Fruit fly (Drosophila melanogaster): ENCODE measurements around the gene CG31415.

The CG31415 gene

DNA sequence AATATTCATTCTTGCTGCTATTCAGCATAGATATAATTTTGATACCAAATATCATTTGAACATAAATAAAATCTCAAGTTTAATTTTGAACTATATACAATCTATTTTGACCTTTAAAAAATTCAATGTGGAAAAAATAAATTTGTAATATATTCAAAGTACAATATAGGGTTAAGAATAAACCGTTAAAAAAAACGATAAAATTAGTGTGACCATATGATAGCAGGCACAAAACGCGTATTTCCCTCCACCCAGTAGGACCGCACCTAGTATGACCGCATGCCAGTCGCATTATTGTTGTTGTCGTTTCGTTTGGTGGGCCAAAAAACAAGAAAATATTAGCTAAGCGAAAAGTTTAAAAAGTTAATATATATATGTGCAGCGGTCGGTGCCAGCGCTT lies 49.7 kb downstream of the CG31415 start, which contains the start of gene CG8516 (continued):
- TF ChIP-seq Spps (tag; optimal IDR thresholded peaks at IDR 0.05) = no peak
- TF ChIP-seq lab (GFP tag; optimal IDR thresholded peaks at IDR 0.05) = no peak
- no peak for TF ChIP-seq CG6254 (GFP tag; optimal IDR thresholded peaks at IDR 0.05)
- TF ChIP-seq CG32772 (GFP tag; IDR thresholded peaks at IDR 0.05) = 0 out of 2 replicates have a peak, but pooled peaks have one; percentile 24
- TF ChIP-seq nau (GFP tag; optimal IDR thresholded peaks at IDR 0.05) = no peak
- no peak for TF ChIP-seq cato (GFP tag; optimal IDR thresholded peaks at IDR 0.05; ENCODE audit: borderline replicate concordance)
- no peak for TF ChIP-seq CG11504 (tag; optimal IDR thresholded peaks at IDR 0.05)
- TF ChIP-seq CG10654 (GFP tag; optimal IDR thresholded peaks at IDR 0.05) = no peak
- TF ChIP-seq HLH4C (GFP tag; IDR thresholded peaks at IDR 0.05; ENCODE audit: partially characterized antibody) = no peak
- TF ChIP-seq H2.0 (GFP tag; IDR thresholded peaks at IDR 0.05) = no peak
- no peak for TF ChIP-seq h (optimal IDR thresholded peaks at IDR 0.05)
- no peak for TF ChIP-seq CG2202 (tag; optimal IDR thresholded peaks at IDR 0.05)
- TF ChIP-seq D (optimal IDR thresholded peaks at IDR 0.05) = no peak
- TF ChIP-seq D (GFP tag; optimal IDR thresholded peaks at IDR 0.05) = no peak
- TF ChIP-seq br (optimal IDR thresholded peaks at IDR 0.05) = no peak
- no peak for TF ChIP-seq CG15696 (tag; optimal IDR thresholded peaks at IDR 0.05)
- no peak for TF ChIP-seq Fer3 (tag; optimal IDR thresholded peaks at IDR 0.05)
- no peak for TF ChIP-seq knrl (GFP tag; IDR thresholded peaks at IDR 0.05; ENCODE audit: partially characterized antibody)
- no peak for TF ChIP-seq scrt (GFP tag; optimal IDR thresholded peaks at IDR 0.05)
- TF ChIP-seq exex (tag; optimal IDR thresholded peaks at IDR 0.05) = no peak
- no peak for TF ChIP-seq Optix (GFP tag; IDR thresholded peaks at IDR 0.05)
- no peak; the same call in 2 of the 3 replicates for TF ChIP-seq Dbx (GFP tag; IDR thresholded peaks at IDR 0.05)
- no peak for TF ChIP-seq disco-r (GFP tag; optimal IDR thresholded peaks at IDR 0.05)
- no peak for TF ChIP-seq ato (GFP tag; IDR thresholded peaks at IDR 0.05; ENCODE audit: partially characterized antibody)
- peak; percentile 36 for TF ChIP-seq CG17328 (GFP tag; IDR thresholded peaks at IDR 0.05)
- TF ChIP-seq CG33557 (GFP tag; optimal IDR thresholded peaks at IDR 0.05) = no peak
- no peak for TF ChIP-seq psq (GFP tag; optimal IDR thresholded peaks at IDR 0.05)
- TF ChIP-seq Abd-B (GFP tag; optimal IDR thresholded peaks at IDR 0.05) = no peak
- TF ChIP-seq sob (GFP tag; IDR thresholded peaks at IDR 0.05) = no peak
- TF ChIP-seq ssp (GFP tag; IDR thresholded peaks at IDR 0.05) = no peak
- TF ChIP-seq row (GFP tag; IDR thresholded peaks at IDR 0.05) = peak; percentile 64
- no peak for TF ChIP-seq Xrp1 (GFP tag; IDR thresholded peaks at IDR 0.05)
- TF ChIP-seq stwl (tag; optimal IDR thresholded peaks at IDR 0.05) = peak; percentile 81
- no peak for TF ChIP-seq CG15601 (tag; optimal IDR thresholded peaks at IDR 0.05)
- TF ChIP-seq CG8388 (GFP tag; optimal IDR thresholded peaks at IDR 0.05) = no peak
- no peak for TF ChIP-seq dpn (GFP tag; optimal IDR thresholded peaks at IDR 0.05)
- TF ChIP-seq hth (optimal IDR thresholded peaks at IDR 0.05) = no peak
- no peak for TF ChIP-seq sr (GFP tag; IDR thresholded peaks at IDR 0.05)
- TF ChIP-seq chn (GFP tag; optimal IDR thresholded peaks at IDR 0.05) = no peak
- TF ChIP-seq hb (GFP tag; IDR thresholded peaks at IDR 0.05; ENCODE audit: partially characterized antibody) = no peak
- TF ChIP-seq CG14667 (GFP tag; IDR thresholded peaks at IDR 0.05) = no peak
- no peak for TF ChIP-seq sqz (GFP tag; optimal IDR thresholded peaks at IDR 0.05)
- TF ChIP-seq CG13123 (GFP tag; optimal IDR thresholded peaks at IDR 0.05) = no peak
- TF ChIP-seq pum (GFP tag; optimal IDR thresholded peaks at IDR 0.05) = no peak
- TF ChIP-seq CG18764 (GFP tag; optimal IDR thresholded peaks at IDR 0.05) = no peak
- TF ChIP-seq Poxn (GFP tag; IDR thresholded peaks at IDR 0.05) = no peak
- no peak for TF ChIP-seq NC2α (GFP tag; optimal IDR thresholded peaks at IDR 0.05)
- no peak for TF ChIP-seq Antp (GFP tag; optimal IDR thresholded peaks at IDR 0.05)
- TF ChIP-seq CG5245 (GFP tag; optimal IDR thresholded peaks at IDR 0.05) = no peak
- TF ChIP-seq CG3847 (GFP tag; IDR thresholded peaks at IDR 0.05) = peak; percentile 37; the same call in 1 of the 2 replicates
- 0 out of 2 replicates have a peak, but pooled peaks have one; percentile 11 for TF ChIP-seq Drgx (GFP tag; IDR thresholded peaks at IDR 0.05)
- no peak for TF ChIP-seq mirr (GFP tag; optimal IDR thresholded peaks at IDR 0.05)
- TF ChIP-seq ash1 (GFP tag; optimal IDR thresholded peaks at IDR 0.05) = no peak
